Worm (Caenorhabditis elegans): Measurements from ENCODE around the gene K10D11.6.
A peak's percentile ranks its signal among the peaks of the same experiment; 100 is the strongest.

The K10D11.6 gene

ce11 chrIV:12990638-12991037, 1.4 kb upstream of the K10D11.6 start:
- TF ChIP-seq F22D6.2 (tag; optimal IDR thresholded peaks at IDR 0.05) = no peak
- TF ChIP-seq snpc-1.3 (tag; optimal IDR thresholded peaks at IDR 0.05; ENCODE audit: insufficient read depth) = no peak
- TF ChIP-seq dpff-1 (tag; optimal IDR thresholded peaks at IDR 0.05) = no peak
- no peak for TF ChIP-seq F37B4.10 (GFP tag; IDR thresholded peaks at IDR 0.05)
- TF ChIP-seq F57A8.1 (GFP tag; optimal IDR thresholded peaks at IDR 0.05) = no peak
- TF ChIP-seq pha-4 (tag; optimal IDR thresholded peaks at IDR 0.05) = no peak
- TF ChIP-seq egl-18 (GFP tag; IDR thresholded peaks at IDR 0.05) = no peak
- no peak for TF ChIP-seq lsl-1 (GFP tag; optimal IDR thresholded peaks at IDR 0.05)
- TF ChIP-seq egrh-3 (GFP tag; IDR thresholded peaks at IDR 0.05) = no peak
- TF ChIP-seq nfya-2 (GFP tag; IDR thresholded peaks at IDR 0.05) = no peak
- no peak for TF ChIP-seq atf-7 (tag; optimal IDR thresholded peaks at IDR 0.05)

- TF ChIP-seq nhr-80 (tag; optimal IDR thresholded peaks at IDR 0.05) = peak; percentile 11
- no peak for TF ChIP-seq cebp-2 (GFP tag; IDR thresholded peaks at IDR 0.05)
These were observed 3.3 kb downstream of the K10D11.6 start, which contains the start of gene K10D11.3 for ce11 chrIV:12985961-12986360. Gene K10D11.3 (minus strand): TSS chrIV:12986134.

ce11 chrIV:12978307-12979036, 10.8 kb downstream of the K10D11.6 start, which contains the start of gene K10D11.2:
Gene K10D11.2 (plus strand): TSS chrIV:12978986.
- no peak for TF ChIP-seq sea-2 (GFP tag; IDR thresholded peaks at IDR 0.05)
- TF ChIP-seq lsl-1 (GFP tag; optimal IDR thresholded peaks at IDR 0.05) = no peak
- TF ChIP-seq F33H1.4 (GFP tag; IDR thresholded peaks at IDR 0.05) = no peak
- peak; percentile 16 for TF ChIP-seq atf-7 (tag; optimal IDR thresholded peaks at IDR 0.05)
- peak; percentile 39 for TF ChIP-seq nhr-80 (tag; optimal IDR thresholded peaks at IDR 0.05)
- no peak for TF ChIP-seq B0035.1 (tag; optimal IDR thresholded peaks at IDR 0.05)
- TF ChIP-seq akir-1 (GFP tag; optimal IDR thresholded peaks at IDR 0.05) = no peak
- TF ChIP-seq dox-1 (GFP tag; IDR thresholded peaks at IDR 0.05) = 0 out of 2 replicates have a peak, but pooled peaks have one; percentile 38
- no peak for TF ChIP-seq egl-44 (GFP tag; IDR thresholded peaks at IDR 0.05)
- TF ChIP-seq aptf-2 (GFP tag; conservative IDR thresholded peaks at IDR 0.05) = no peak
- no peak for TF ChIP-seq snpc-4 (GFP tag; optimal IDR thresholded peaks at IDR 0.05)
- TF ChIP-seq snpc-4 (tag; optimal IDR thresholded peaks at IDR 0.05) = no peak
- no peak for TF ChIP-seq nfyb-1 (GFP tag; IDR thresholded peaks at IDR 0.05)

- TF ChIP-seq F10E7.11 (tag; optimal IDR thresholded peaks at IDR 0.05) = no peak
- TF ChIP-seq T26A5.8 (tag; optimal IDR thresholded peaks at IDR 0.05) = no peak
- TF ChIP-seq ceh-91 (GFP tag; IDR thresholded peaks at IDR 0.05) = no peak
- no peak for TF ChIP-seq B0336.3 (GFP tag; IDR thresholded peaks at IDR 0.05)
- TF ChIP-seq dpl-1 (GFP tag; optimal IDR thresholded peaks at IDR 0.05) = no peak
- TF ChIP-seq ztf-28 (GFP tag; IDR thresholded peaks at IDR 0.05) = no peak
- no peak for TF ChIP-seq nhr-179 (tag; optimal IDR thresholded peaks at IDR 0.05)
- no peak for TF ChIP-seq F57C9.4 (tag; optimal IDR thresholded peaks at IDR 0.05)
- no peak for TF ChIP-seq F55B11.4 (tag; optimal IDR thresholded peaks at IDR 0.05; ENCODE audit: borderline replicate concordance, insufficient read depth)
- no peak for TF ChIP-seq mxl-1 (tag; optimal IDR thresholded peaks at IDR 0.05)
- TF ChIP-seq let-526 (GFP tag; IDR thresholded peaks at IDR 0.05) = no peak
- TF ChIP-seq madf-8 (GFP tag; conservative IDR thresholded peaks at IDR 0.05) = no peak
- no peak for TF ChIP-seq egl-18 (GFP tag; IDR thresholded peaks at IDR 0.05)
- TF ChIP-seq madf-3 (GFP tag; IDR thresholded peaks at IDR 0.05) = no peak
- no peak for TF ChIP-seq ccch-3 (GFP tag; optimal IDR thresholded peaks at IDR 0.05)
These were observed 11.6 kb downstream of the K10D11.6 start for ce11 chrIV:12977650-12978049.
